Fruit fly (Drosophila melanogaster): ENCODE measurements around the gene tal-2A.

tal-2A gene

dm6 chr3R:13820483-13820882 is 7.6 kb downstream of the tal-2A start (continued):
- TF ChIP-seq CG15601 (tag; optimal IDR thresholded peaks at IDR 0.05) (peak; percentile 31), exex (tag; optimal IDR thresholded peaks at IDR 0.05) (no peak), ssp (GFP tag; IDR thresholded peaks at IDR 0.05) (no peak), CG43689 (GFP tag; IDR thresholded peaks at IDR 0.05) (no peak), pb (GFP tag; optimal IDR thresholded peaks at IDR 0.05) (no peak), ttk (GFP tag; IDR thresholded peaks at IDR 0.05) (no peak), CG10431 (GFP tag; optimal IDR thresholded peaks at IDR 0.05) (no peak), D19A (tag; optimal IDR thresholded peaks at IDR 0.05) (peak; percentile 22), CG2199 (GFP tag; IDR thresholded peaks at IDR 0.05) (no peak), CG3407 (GFP tag; optimal IDR thresholded peaks at IDR 0.05) (no peak), CG15269 (tag; optimal IDR thresholded peaks at IDR 0.05) (no peak), NfI (GFP tag; optimal IDR thresholded peaks at IDR 0.05) (no peak), ash1 (GFP tag; optimal IDR thresholded peaks at IDR 0.05) (no peak), CG5180 (GFP tag; optimal IDR thresholded peaks at IDR 0.05) (no peak), CG8290 (GFP tag; optimal IDR thresholded peaks at IDR 0.05) (no peak), CG8290 (tag; optimal IDR thresholded peaks at IDR 0.05) (no peak), CG11696 (GFP tag; IDR thresholded peaks at IDR 0.05) (no peak), CG10654 (GFP tag; optimal IDR thresholded peaks at IDR 0.05) (no peak), CG11247 (GFP tag; IDR thresholded peaks at IDR 0.05) (no peak), Sry-δ (GFP tag; optimal IDR thresholded peaks at IDR 0.05) (no peak), tna (GFP tag; IDR thresholded peaks at IDR 0.05; ENCODE audit: partially characterized antibody) (no peak), chinmo (GFP tag; IDR thresholded peaks at IDR 0.05; ENCODE audit: partially characterized antibody) (0 out of 4 replicates have a peak, but pooled peaks have one; percentile 65), slp2 (GFP tag; optimal IDR thresholded peaks at IDR 0.05) (no peak), sna (GFP tag; IDR thresholded peaks at IDR 0.05; ENCODE audit: partially characterized antibody) (no peak), h (optimal IDR thresholded peaks at IDR 0.05) (no peak), cg (GFP tag; optimal IDR thresholded peaks at IDR 0.05) (peak; percentile 83), bowl (GFP tag; IDR thresholded peaks at IDR 0.05) (no peak), CG16863 (GFP tag; optimal IDR thresholded peaks at IDR 0.05) (no peak), chif (GFP tag; optimal IDR thresholded peaks at IDR 0.05) (no peak), CG2116 (GFP tag; optimal IDR thresholded peaks at IDR 0.05) (no peak), CG14965 (GFP tag; optimal IDR thresholded peaks at IDR 0.05; ENCODE audit: borderline replicate concordance) (no peak), fd64A (GFP tag; optimal IDR thresholded peaks at IDR 0.05) (peak; percentile 30), pnt (GFP tag; optimal IDR thresholded peaks at IDR 0.05) (no peak), CG14441 (GFP tag; IDR thresholded peaks at IDR 0.05) (no peak), CG30431 (GFP tag; optimal IDR thresholded peaks at IDR 0.05) (no peak), CG10565 (GFP tag; optimal IDR thresholded peaks at IDR 0.05) (no peak), phol (tag; optimal IDR thresholded peaks at IDR 0.05) (no peak), Antp (GFP tag; optimal IDR thresholded peaks at IDR 0.05) (no peak), lab (GFP tag; optimal IDR thresholded peaks at IDR 0.05) (peak; percentile 11), pho (GFP tag; optimal IDR thresholded peaks at IDR 0.05) (no peak), MTF-1 (GFP tag; optimal IDR thresholded peaks at IDR 0.05; ENCODE audit: borderline replicate concordance) (no peak), kah (GFP tag; optimal IDR thresholded peaks at IDR 0.05) (no peak), Med (GFP tag) (peak; percentile 69), ranshi (GFP tag; IDR thresholded peaks at IDR 0.05) (no peak), CTCF (GFP tag; optimal IDR thresholded peaks at IDR 0.05) (no peak), CG4707 (GFP tag; optimal IDR thresholded peaks at IDR 0.05) (no peak), Nf-YA (GFP tag; IDR thresholded peaks at IDR 0.05) (no peak), crp (GFP tag; optimal IDR thresholded peaks at IDR 0.05) (no peak), onecut (GFP tag; IDR thresholded peaks at IDR 0.05) (no peak), Rfx (GFP tag; IDR thresholded peaks at IDR 0.05) (no peak), CG12236 (GFP tag; optimal IDR thresholded peaks at IDR 0.05) (no peak), ara (GFP tag; IDR thresholded peaks at IDR 0.05) (no peak), CG18011 (GFP tag; optimal IDR thresholded peaks at IDR 0.05) (peak; percentile 47)

Measured in whole organism, embryonic.